Fruit fly (Drosophila melanogaster) whole organism, embryonic: ENCODE results near the gene Tom70.

Source experiments
- Aef1 ChIP-seq: fragments of 200-800 bp; sonication (Bioruptor generic); IDR thresholded peaks from 3 replicates; pipeline ENCODE4 v1.3.6; 2022; ENCODE audit warnings: missing biosample characterization, missing genetic modification characterization
- Bdp1 ChIP-seq: fragments of 200-800 bp; sonication (Bioruptor generic); optimal IDR thresholded peaks from 3 replicates; lab custom pipeline; 2016; ENCODE audit warnings: missing biosample characterization, missing genetic modification characterization
- Bgb ChIP-seq: fragments of 200-800 bp; sonication (Bioruptor generic); IDR thresholded peaks from 2 replicates; pipeline ENCODE4 v1.3.6; 2022; ENCODE audit warnings: missing biosample characterization, missing genetic modification characterization; ENCODE audit not compliant: partially characterized antibody
- BtbVII ChIP-seq: fragments of 200-800 bp; sonication (Bioruptor generic); optimal IDR thresholded peaks from 3 replicates; lab custom pipeline; 2017; ENCODE audit warnings: missing biosample characterization, mild to moderate bottlenecking, missing genetic modification characterization
- CG11398 ChIP-seq: fragments of 200-800 bp; sonication (Bioruptor generic); optimal IDR thresholded peaks from 2 replicates; lab custom pipeline; 2016; ENCODE audit warnings: missing biosample characterization, missing genetic modification characterization
- CG12071 ChIP-seq: fragments of 200-800 bp; sonication (Bioruptor generic); optimal IDR thresholded peaks from 3 replicates; lab custom pipeline; 2018; ENCODE audit warnings: missing biosample characterization, mild to moderate bottlenecking, missing genetic modification characterization
- CG13123 ChIP-seq: fragments of 200-800 bp; sonication (Bioruptor generic); optimal IDR thresholded peaks from 2 replicates; lab custom pipeline; 2016; ENCODE audit warnings: missing biosample characterization, missing genetic modification characterization
- CG14710 ChIP-seq: fragments of 200-800 bp; sonication (Bioruptor generic); optimal IDR thresholded peaks from 3 replicates; lab custom pipeline; 2019; ENCODE audit warnings: missing biosample characterization, mild to moderate bottlenecking, missing genetic modification characterization, moderate library complexity
- CG14965 ChIP-seq: fragments of 200-800 bp; sonication (Bioruptor generic); optimal IDR thresholded peaks from 2 replicates; lab custom pipeline; 2016; ENCODE audit warnings: missing biosample characterization, missing genetic modification characterization, borderline replicate concordance
- CG15514 ChIP-seq: fragments of 200-800 bp; sonication (Bioruptor generic); optimal IDR thresholded peaks from 3 replicates; lab custom pipeline; 2017; ENCODE audit warnings: missing biosample characterization, missing genetic modification characterization, mild to moderate bottlenecking, moderate library complexity, missing genetic modification reagents
- CG15696 ChIP-seq: fragments of 200-800 bp; sonication (Bioruptor generic); optimal IDR thresholded peaks from 2 replicates; lab custom pipeline; 2019; ENCODE audit warnings: missing biosample characterization, mild to moderate bottlenecking, missing genetic modification characterization, moderate library complexity
- CG17361 ChIP-seq: fragments of 200-800 bp; sonication (Bioruptor generic); IDR thresholded peaks from 3 replicates; pipeline ENCODE4 v1.3.6; 2022; ENCODE audit warnings: missing biosample characterization, missing genetic modification characterization
- CG17568 ChIP-seq: fragments of 200-800 bp; sonication (Bioruptor generic); optimal IDR thresholded peaks from 2 replicates; lab custom pipeline; 2018; ENCODE audit warnings: missing biosample characterization, mild to moderate bottlenecking, missing genetic modification characterization, moderate library complexity
- CG18599 ChIP-seq: fragments of 200-800 bp; sonication (Bioruptor generic); optimal IDR thresholded peaks from 3 replicates; lab custom pipeline; 2017; ENCODE audit warnings: missing biosample characterization, missing genetic modification characterization, mild to moderate bottlenecking, moderate library complexity, missing genetic modification reagents
- CG18764 ChIP-seq: fragments of 200-800 bp; sonication (Bioruptor generic); optimal IDR thresholded peaks from 3 replicates; lab custom pipeline; 2016; ENCODE audit warnings: missing biosample characterization, missing genetic modification characterization
- CG2116 ChIP-seq: fragments of 200-800 bp; sonication (Bioruptor generic); optimal IDR thresholded peaks from 3 replicates; lab custom pipeline; 2018; ENCODE audit warnings: missing biosample characterization, mild to moderate bottlenecking, missing genetic modification characterization
- CG32767 ChIP-seq: fragments of 200-800 bp; sonication (Bioruptor generic); IDR thresholded peaks from 2 replicates; pipeline ENCODE4 v1.3.6; 2022; ENCODE audit warnings: missing biosample characterization, missing genetic modification characterization
- CG4617 ChIP-seq: fragments of 200-800 bp; sonication (Bioruptor generic); optimal IDR thresholded peaks from 3 replicates; lab custom pipeline; 2016; ENCODE audit warnings: missing biosample characterization, missing genetic modification characterization, borderline replicate concordance
- CG6175 ChIP-seq: fragments of 200-800 bp; sonication (Bioruptor generic); IDR thresholded peaks from 3 replicates; pipeline ENCODE4 v1.3.6; 2022; ENCODE audit warnings: missing biosample characterization, missing genetic modification characterization
- CG7987 ChIP-seq: fragments of 200-800 bp; sonication (Bioruptor generic); optimal IDR thresholded peaks from 2 replicates; lab custom pipeline; 2018; ENCODE audit warnings: missing biosample characterization, mild to moderate bottlenecking, missing genetic modification characterization, moderate library complexity
- CG8765 ChIP-seq: fragments of 200-800 bp; sonication (Bioruptor generic); IDR thresholded peaks from 2 replicates; pipeline ENCODE4 v1.3.6; 2022; ENCODE audit warnings: missing biosample characterization, missing genetic modification characterization
- Dbx ChIP-seq: fragments of 200-800 bp; sonication (Bioruptor generic); IDR thresholded peaks from 3 replicates; pipeline ENCODE4 v1.3.6; 2022; ENCODE audit warnings: missing biosample characterization, missing genetic modification characterization
- Doc3 ChIP-seq: fragments of 200-800 bp; sonication (Bioruptor generic); IDR thresholded peaks from 3 replicates; pipeline ENCODE4 v1.3.6; 2022; ENCODE audit warnings: missing biosample characterization, missing genetic modification characterization; ENCODE audit not compliant: partially characterized antibody
- E2f1 ChIP-seq: fragments of 200-800 bp; sonication (Bioruptor generic); IDR thresholded peaks from 2 replicates; pipeline ENCODE4 v1.3.6; 2022; ENCODE audit warnings: missing biosample characterization, missing genetic modification characterization
- Gug ChIP-seq: fragments of 200-800 bp; sonication (Bioruptor generic); IDR thresholded peaks from 4 replicates; pipeline ENCODE4 v1.3.6; 2022; ENCODE audit warnings: missing biosample characterization, missing genetic modification characterization
- HLH3B ChIP-seq: fragments of 200-800 bp; sonication (Bioruptor generic); IDR thresholded peaks from 2 replicates; pipeline ENCODE4 v1.3.6; 2022; ENCODE audit warnings: missing biosample characterization, missing genetic modification characterization
- Hmr ChIP-seq: fragments of 200-800 bp; sonication (Bioruptor generic); optimal IDR thresholded peaks from 3 replicates; lab custom pipeline; 2017; ENCODE audit warnings: mild to moderate bottlenecking, missing biosample characterization, missing genetic modification reagents, missing genetic modification characterization
- Kr ChIP-seq: fragments of 200-800 bp; sonication (Bioruptor generic); optimal IDR thresholded peaks from 2 replicates; lab custom pipeline; 2017; ENCODE audit warnings: missing biosample characterization, mild to moderate bottlenecking, missing genetic modification characterization
- MBD-R2 ChIP-seq: fragments of 200-800 bp; sonication (Bioruptor generic); IDR thresholded peaks from 2 replicates; pipeline ENCODE4 v1.3.6; 2022; ENCODE audit warnings: missing biosample characterization, missing genetic modification characterization
- NC2β ChIP-seq: fragments of 200-800 bp; sonication (Bioruptor generic); optimal IDR thresholded peaks from 2 replicates; lab custom pipeline; 2016; ENCODE audit warnings: missing biosample characterization, missing genetic modification characterization
- Nf-YB ChIP-seq: fragments of 200-800 bp; sonication (Bioruptor generic); optimal IDR thresholded peaks from 3 replicates; lab custom pipeline; 2019; ENCODE audit warnings: missing biosample characterization, mild to moderate bottlenecking, missing genetic modification characterization, moderate library complexity
- al ChIP-seq: fragments of 200-800 bp; sonication (Bioruptor generic); IDR thresholded peaks from 2 replicates; pipeline ENCODE4 v1.3.6; 2022; ENCODE audit warnings: missing biosample characterization, missing genetic modification characterization
- aop ChIP-seq: fragments of 200-800 bp; sonication (Bioruptor generic); IDR thresholded peaks from 2 replicates; pipeline ENCODE4 v1.3.6; 2022; ENCODE audit warnings: missing biosample characterization, missing genetic modification characterization
- dysf ChIP-seq: fragments of 200-800 bp; sonication (Bioruptor generic); IDR thresholded peaks from 3 replicates; pipeline ENCODE4 v1.3.6; 2022; ENCODE audit warnings: missing biosample characterization, missing genetic modification characterization
- gsb ChIP-seq: fragments of 200-800 bp; sonication (Bioruptor generic); IDR thresholded peaks from 2 replicates; pipeline ENCODE4 v1.3.6; 2022; ENCODE audit warnings: missing biosample characterization, missing genetic modification characterization
- hbn ChIP-seq: fragments of 200-800 bp; sonication (Bioruptor generic); IDR thresholded peaks from 2 replicates; pipeline ENCODE4 v1.3.6; 2022; ENCODE audit warnings: missing biosample characterization, missing genetic modification characterization; ENCODE audit not compliant: partially characterized antibody
- lov ChIP-seq, 2 experiments: fragments of 200-800 bp in 1 of 2; fragments of >200 bp in 1 of 2; sonication (Bioruptor generic) in 1 of 2; IDR thresholded peaks in 1 of 2; optimal IDR thresholded peaks in 1 of 2; 2 replicates in 1 of 2; 3 replicates in 1 of 2; pipeline versions ENCODE4 v1.3.6 to Lab custom; 2017 to 2022; ENCODE audit warnings: missing biosample characterization in 1 of 2, missing genetic modification characterization in 1 of 2
- maf-S ChIP-seq: fragments of 200-800 bp; sonication (Bioruptor generic); optimal IDR thresholded peaks from 2 replicates; lab custom pipeline; 2016; ENCODE audit warnings: missing biosample characterization, missing genetic modification characterization
- mam ChIP-seq: fragments of 200-800 bp; sonication (Bioruptor generic); optimal IDR thresholded peaks from 3 replicates; lab custom pipeline; 2016; ENCODE audit warnings: missing biosample characterization, missing genetic modification characterization
- mirr ChIP-seq: fragments of 200-800 bp; sonication (Bioruptor generic); optimal IDR thresholded peaks from 3 replicates; lab custom pipeline; 2018; ENCODE audit warnings: missing biosample characterization, mild to moderate bottlenecking, missing genetic modification characterization
- nerfin-2 ChIP-seq: fragments of 200-800 bp; sonication (Bioruptor generic); IDR thresholded peaks from 2 replicates; pipeline ENCODE4 v1.3.6; 2022; ENCODE audit warnings: missing biosample characterization, missing genetic modification characterization; ENCODE audit not compliant: partially characterized antibody
- repo ChIP-seq: fragments of 200-800 bp; sonication (Bioruptor generic); optimal IDR thresholded peaks from 2 replicates; lab custom pipeline; 2016; ENCODE audit warnings: missing biosample characterization, missing genetic modification characterization
- schlank ChIP-seq: fragments of 200-800 bp; sonication (Bioruptor generic); optimal IDR thresholded peaks from 2 replicates; lab custom pipeline; 2018; ENCODE audit warnings: missing biosample characterization, mild to moderate bottlenecking, missing genetic modification characterization
- sd ChIP-seq: fragments of 200-800 bp; sonication (Bioruptor generic); optimal IDR thresholded peaks from 3 replicates; lab custom pipeline; 2018; ENCODE audit warnings: missing biosample characterization, mild to moderate bottlenecking, missing genetic modification characterization, moderate library complexity
- slp2 ChIP-seq: fragments of 200-800 bp; sonication (Bioruptor generic); optimal IDR thresholded peaks from 2 replicates; lab custom pipeline; 2016; ENCODE audit warnings: missing biosample characterization, missing genetic modification characterization
- sob ChIP-seq: fragments of 200-800 bp; sonication (Bioruptor generic); IDR thresholded peaks from 2 replicates; pipeline ENCODE4 v1.3.6; 2022; ENCODE audit warnings: missing biosample characterization, missing genetic modification characterization
- twi ChIP-seq: fragments of 200-800 bp; optimal IDR thresholded peaks from 2 replicates; lab custom pipeline; 2019; ENCODE audit warnings: missing biosample characterization, mild to moderate bottlenecking, missing genetic modification characterization, moderate library complexity
- vnd ChIP-seq: fragments of 200-800 bp; sonication (Bioruptor generic); IDR thresholded peaks from 3 replicates; pipeline ENCODE4 v1.3.6; 2022; ENCODE audit warnings: missing biosample characterization, missing genetic modification characterization; ENCODE audit not compliant: partially characterized antibody

The Tom70 gene

dm6 chr2L:12006397-12007330 lies 31.6 kb downstream of the Tom70 start (continued):
- TF ChIP-seq CG18764 (GFP tag; lab: Kevin White, UChicago) (peak; percentile 74), Bgb (GFP tag; lab: Robert Waterston, UW) (no peak), CG6175 (GFP tag; lab: Robert Waterston, UW) (no peak), hbn (GFP tag; lab: Robert Waterston, UW) (no peak), dysf (GFP tag; lab: Robert Waterston, UW) (no peak), Hmr (GFP tag; lab: Kevin White, UChicago) (peak; percentile 96), gsb (no peak), twi (tag; lab: Kevin White, UChicago) (peak; percentile 92), CG17361 (GFP tag; lab: Robert Waterston, UW) (no peak), CG12071 (GFP tag; lab: Kevin White, UChicago) (no peak), Doc3 (GFP tag; lab: Robert Waterston, UW) (no peak), al (no peak), CG13123 (GFP tag; lab: Kevin White, UChicago) (peak; percentile 87), sob (GFP tag; lab: Robert Waterston, UW) (no peak), maf-S (peak; percentile 47), repo (GFP tag; lab: Kevin White, UChicago) (peak; percentile 15), CG15514 (GFP tag; lab: Kevin White, UChicago) (peak; percentile 80), Nf-YB (peak; percentile 88), CG17568 (GFP tag; lab: Kevin White, UChicago) (peak; percentile 80), E2f1 (no peak), CG7987 (GFP tag; lab: Kevin White, UChicago) (peak; percentile 56), CG4617 (GFP tag; lab: Kevin White, UChicago) (peak; percentile 54), lov (optimal IDR thresholded peaks at IDR 0.05; lab: Kevin White, UChicago) (no peak), lov (GFP tag; IDR thresholded peaks at IDR 0.05; lab: Robert Waterston, UW) (no peak), CG2116 (GFP tag; lab: Kevin White, UChicago) (peak; percentile 72), Dbx (GFP tag; lab: Robert Waterston, UW) (no peak), slp2 (peak; percentile 70), CG15696 (peak; percentile 93), CG11398 (GFP tag; lab: Kevin White, UChicago) (no peak), CG14965 (GFP tag; lab: Kevin White, UChicago) (peak; percentile 12), CG32767 (no peak), mam (GFP tag; lab: Kevin White, UChicago) (peak; percentile 69), CG8765 (no peak), NC2β (GFP tag; lab: Kevin White, UChicago) (peak; percentile 13), mirr (peak; percentile 97), schlank (tag; lab: Kevin White, UChicago) (peak; percentile 6), CG18599 (GFP tag; lab: Kevin White, UChicago) (peak; percentile 96), nerfin-2 (GFP tag; lab: Robert Waterston, UW) (no peak), Bdp1 (GFP tag; lab: Kevin White, UChicago) (peak; percentile 39), Gug (GFP tag; lab: Robert Waterston, UW) (peak; percentile 75; the same call in 3 of the 4 replicates), Aef1 (GFP tag; lab: Robert Waterston, UW) (no peak), HLH3B (GFP tag; lab: Robert Waterston, UW) (no peak), CG14710 (tag; lab: Kevin White, UChicago) (peak; percentile 97), aop (GFP tag; lab: Robert Waterston, UW) (no peak), MBD-R2 (no peak), Kr (no peak), sd (tag; lab: Kevin White, UChicago) (peak; percentile 56), BtbVII (GFP tag; lab: Kevin White, UChicago) (peak; percentile 97), vnd (GFP tag; lab: Robert Waterston, UW) (no peak)
